Worm (Caenorhabditis elegans) whole organism, early embryonic: ENCODE data around the gene F32D1.8.

Source experiments
- ama-1 ChIP-seq: fragments of 150-350 bp; optimal IDR thresholded peaks from 2 replicates; lab custom pipeline; 2014
- hnd-1 ChIP-seq: sonication (generic microtip); optimal IDR thresholded peaks from 2 replicates; lab custom pipeline; 2016; ENCODE audit warnings: missing genetic modification characterization, missing compliant biosample characterization
- scrt-1 ChIP-seq: fragments of 200-800 bp; sonication (Bioruptor generic); IDR thresholded peaks from 2 replicates; pipeline ENCODE4 v1.3.6; 2022; ENCODE audit warnings: missing genetic modification characterization, missing compliant biosample characterization
- tbx-37 ChIP-seq: fragments of 200-800 bp; sonication (Bioruptor generic); conservative IDR thresholded peaks from 2 replicates; pipeline ENCODE4 v1.3.6; 2022; ENCODE audit warnings: missing genetic modification reagents, missing genetic modification characterization, missing compliant biosample characterization
- tra-4 ChIP-seq: sonication (generic microtip); optimal IDR thresholded peaks from 2 replicates; lab custom pipeline; 2017; ENCODE audit warnings: missing genetic modification characterization, missing compliant biosample characterization

ce11 chrV:4419767-4420322 is 42.3 kb upstream of the F32D1.8 start, which contains the start of the genes Y47D7A.7 and Y47D7A.2:
- TF ChIP-seq ama-1 (lab: Kevin White, UChicago) (no peak), scrt-1 (GFP tag; lab: Robert Waterston, UW) (no peak), tra-4 (tag; lab: Kevin White, UChicago) (no peak), hnd-1 (tag; lab: Kevin White, UChicago) (no peak), tbx-37 (no peak)
